Fruit fly (Drosophila melanogaster) whole organism, embryonic: ENCODE results near the gene Dhc36C.
A peak's percentile ranks its signal among the peaks of the same experiment; 100 is the strongest.

ENCODE experiments used
- Blimp-1 ChIP-seq: fragments of 200-800 bp; sonication (Bioruptor generic); optimal IDR thresholded peaks from 3 replicates; lab custom pipeline; 2018; ENCODE audit warnings: missing biosample characterization, missing genetic modification characterization, mild to moderate bottlenecking, moderate library complexity, missing genetic modification reagents
- CG10267 ChIP-seq: fragments of 200-800 bp; sonication (Bioruptor generic); optimal IDR thresholded peaks from 2 replicates; lab custom pipeline; 2018; ENCODE audit warnings: missing biosample characterization, mild to moderate bottlenecking, missing genetic modification characterization, moderate library complexity
- CG11456 ChIP-seq: fragments of 200-800 bp; sonication (Bioruptor generic); IDR thresholded peaks from 3 replicates; pipeline ENCODE4 v1.3.6; 2022; ENCODE audit warnings: missing biosample characterization, missing genetic modification characterization
- CG14710 ChIP-seq: fragments of 200-800 bp; sonication (Bioruptor generic); optimal IDR thresholded peaks from 3 replicates; lab custom pipeline; 2019; ENCODE audit warnings: missing biosample characterization, mild to moderate bottlenecking, missing genetic modification characterization, moderate library complexity
- CG17359 ChIP-seq: fragments of 200-800 bp; sonication (Bioruptor generic); optimal IDR thresholded peaks from 3 replicates; lab custom pipeline; 2018; ENCODE audit warnings: missing biosample characterization, mild to moderate bottlenecking, missing genetic modification characterization, moderate library complexity
- CG17385 ChIP-seq: fragments of 200-800 bp; sonication (Bioruptor generic); optimal IDR thresholded peaks from 3 replicates; lab custom pipeline; 2018; ENCODE audit warnings: missing biosample characterization, mild to moderate bottlenecking, missing genetic modification characterization
- CG17802 ChIP-seq: fragments of 200-800 bp; sonication (Bioruptor generic); optimal IDR thresholded peaks from 2 replicates; lab custom pipeline; 2018; ENCODE audit warnings: missing biosample characterization, mild to moderate bottlenecking, missing genetic modification characterization, moderate library complexity
- CG2199 ChIP-seq: fragments of 200-800 bp; sonication (Bioruptor generic); IDR thresholded peaks from 3 replicates; pipeline ENCODE4 v1.3.6; 2022; ENCODE audit warnings: missing biosample characterization, missing genetic modification characterization
- CG31388 ChIP-seq: fragments of 200-800 bp; sonication (Bioruptor generic); optimal IDR thresholded peaks from 2 replicates; lab custom pipeline; 2016; ENCODE audit warnings: missing biosample characterization, missing genetic modification characterization
- CG3163 ChIP-seq: fragments of 200-800 bp; sonication (Bioruptor generic); optimal IDR thresholded peaks from 3 replicates; lab custom pipeline; 2016; ENCODE audit warnings: missing biosample characterization, missing genetic modification characterization
- CG34224 ChIP-seq: fragments of 200-800 bp; sonication (Bioruptor generic); IDR thresholded peaks from 3 replicates; pipeline ENCODE4 v1.3.6; 2022; ENCODE audit warnings: missing biosample characterization, missing genetic modification characterization; ENCODE audit not compliant: partially characterized antibody
- CG4282 ChIP-seq: fragments of 200-800 bp; sonication (Bioruptor generic); optimal IDR thresholded peaks from 2 replicates; lab custom pipeline; 2016; ENCODE audit warnings: missing biosample characterization, missing genetic modification characterization
- CG6791 ChIP-seq: fragments of 200-800 bp; sonication (Bioruptor generic); IDR thresholded peaks from 3 replicates; pipeline ENCODE4 v1.3.6; 2022; ENCODE audit warnings: missing biosample characterization, missing genetic modification characterization; ENCODE audit not compliant: partially characterized antibody
- CG7987 ChIP-seq: fragments of 200-800 bp; sonication (Bioruptor generic); optimal IDR thresholded peaks from 2 replicates; lab custom pipeline; 2018; ENCODE audit warnings: missing biosample characterization, mild to moderate bottlenecking, missing genetic modification characterization, moderate library complexity
- CG8478 ChIP-seq: fragments of >200 bp; optimal IDR thresholded peaks from 2 replicates; lab custom pipeline; 2018
- CG9727 ChIP-seq: fragments of 200-800 bp; sonication (Bioruptor generic); optimal IDR thresholded peaks from 3 replicates; lab custom pipeline; 2017; ENCODE audit warnings: missing biosample characterization, mild to moderate bottlenecking, missing genetic modification characterization
- CG9797 ChIP-seq: fragments of 200-800 bp; sonication (Bioruptor generic); optimal IDR thresholded peaks from 3 replicates; lab custom pipeline; 2018; ENCODE audit warnings: missing biosample characterization, mild to moderate bottlenecking, missing genetic modification characterization
- CkIIα-i1 ChIP-seq: fragments of 200-800 bp; sonication (Bioruptor generic); IDR thresholded peaks from 2 replicates; pipeline ENCODE4 v1.3.6; 2022; ENCODE audit warnings: missing biosample characterization, missing genetic modification characterization
- D19A ChIP-seq: fragments of 200-800 bp; optimal IDR thresholded peaks from 3 replicates; lab custom pipeline; 2019; ENCODE audit warnings: missing biosample characterization, mild to moderate bottlenecking, missing genetic modification characterization, moderate library complexity
- Dip3 ChIP-seq: fragments of 200-800 bp; sonication (Bioruptor generic); optimal IDR thresholded peaks from 3 replicates; lab custom pipeline; 2016; ENCODE audit warnings: missing biosample characterization, missing genetic modification characterization
- Dll ChIP-seq: fragments of 200-800 bp; sonication (Bioruptor generic); IDR thresholded peaks from 4 replicates; pipeline ENCODE4 v1.3.6; 2022; ENCODE audit warnings: missing biosample characterization, missing genetic modification characterization; ENCODE audit not compliant: partially characterized antibody
- Dref ChIP-seq: fragments of 200-800 bp; sonication (Bioruptor generic); IDR thresholded peaks from 2 replicates; pipeline ENCODE4 v1.3.6; 2022; ENCODE audit warnings: missing biosample characterization, missing genetic modification characterization
- E2f2 ChIP-seq: fragments of 200-800 bp; sonication (Bioruptor generic); IDR thresholded peaks from 2 replicates; pipeline ENCODE4 v1.3.6; 2022; ENCODE audit warnings: missing biosample characterization, missing genetic modification characterization
- HmgZ ChIP-seq: fragments of 200-800 bp; sonication (Bioruptor generic); optimal IDR thresholded peaks from 2 replicates; lab custom pipeline; 2018; ENCODE audit warnings: missing biosample characterization, mild to moderate bottlenecking, missing genetic modification characterization
- Lim3 ChIP-seq: fragments of 200-800 bp; sonication (Bioruptor generic); IDR thresholded peaks from 2 replicates; pipeline ENCODE4 v1.3.6; 2022; ENCODE audit warnings: missing biosample characterization, missing genetic modification characterization
- NK7.1 ChIP-seq: fragments of 200-800 bp; sonication (Bioruptor generic); optimal IDR thresholded peaks from 3 replicates; lab custom pipeline; 2016; ENCODE audit warnings: missing biosample characterization, missing genetic modification characterization
- NfI ChIP-seq: fragments of 200-800 bp; sonication (Bioruptor generic); optimal IDR thresholded peaks from 3 replicates; lab custom pipeline; 2018; ENCODE audit warnings: missing biosample characterization, mild to moderate bottlenecking, missing genetic modification characterization, moderate library complexity
- Optix ChIP-seq: fragments of 200-800 bp; sonication (Bioruptor generic); IDR thresholded peaks from 3 replicates; pipeline ENCODE4 v1.3.6; 2022; ENCODE audit warnings: missing biosample characterization, missing genetic modification characterization
- Poxn ChIP-seq: fragments of 200-800 bp; sonication (Bioruptor generic); IDR thresholded peaks from 2 replicates; pipeline ENCODE4 v1.3.6; 2022; ENCODE audit warnings: missing biosample characterization, missing genetic modification characterization
- Rfx ChIP-seq: fragments of 200-800 bp; sonication (Bioruptor generic); IDR thresholded peaks from 2 replicates; pipeline ENCODE4 v1.3.6; 2022; ENCODE audit warnings: missing biosample characterization, missing genetic modification characterization
- Rx ChIP-seq: fragments of 200-800 bp; sonication (Bioruptor generic); IDR thresholded peaks from 2 replicates; pipeline ENCODE4 v1.3.6; 2022; ENCODE audit warnings: missing biosample characterization, missing genetic modification characterization
- ac ChIP-seq: fragments of 200-800 bp; sonication (Bioruptor generic); optimal IDR thresholded peaks from 3 replicates; lab custom pipeline; 2017; ENCODE audit warnings: missing biosample characterization, mild to moderate bottlenecking, missing genetic modification characterization
- ato ChIP-seq: fragments of 200-800 bp; sonication (Bioruptor generic); IDR thresholded peaks from 2 replicates; pipeline ENCODE4 v1.3.6; 2022; ENCODE audit warnings: missing biosample characterization, missing genetic modification characterization; ENCODE audit not compliant: partially characterized antibody
- cg ChIP-seq: fragments of 200-800 bp; sonication (Bioruptor generic); optimal IDR thresholded peaks from 3 replicates; lab custom pipeline; 2019; ENCODE audit warnings: missing biosample characterization, mild to moderate bottlenecking, missing genetic modification characterization, moderate library complexity
- chm ChIP-seq: fragments of 200-800 bp; sonication (Bioruptor generic); IDR thresholded peaks from 2 replicates; pipeline ENCODE4 v1.3.6; 2022; ENCODE audit warnings: missing biosample characterization, missing genetic modification characterization
- exex ChIP-seq: fragments of 200-800 bp; sonication (Bioruptor generic); optimal IDR thresholded peaks from 4 replicates; lab custom pipeline; 2018; ENCODE audit warnings: missing biosample characterization, mild to moderate bottlenecking, missing genetic modification characterization, moderate library complexity
- fd96Cb ChIP-seq: fragments of 200-800 bp; sonication (Bioruptor generic); optimal IDR thresholded peaks from 2 replicates; lab custom pipeline; 2018; ENCODE audit warnings: missing biosample characterization, mild to moderate bottlenecking, missing genetic modification characterization, moderate library complexity
- gsb-n ChIP-seq: fragments of 200-800 bp; sonication (Bioruptor generic); optimal IDR thresholded peaks from 3 replicates; lab custom pipeline; 2018; ENCODE audit warnings: missing biosample characterization, mild to moderate bottlenecking, missing genetic modification characterization
- h ChIP-seq: fragments of >200 bp; optimal IDR thresholded peaks from 2 replicates; lab custom pipeline; 2017
- hbn ChIP-seq: fragments of 200-800 bp; sonication (Bioruptor generic); IDR thresholded peaks from 2 replicates; pipeline ENCODE4 v1.3.6; 2022; ENCODE audit warnings: missing biosample characterization, missing genetic modification characterization; ENCODE audit not compliant: partially characterized antibody
- knrl ChIP-seq: fragments of 200-800 bp; sonication (Bioruptor generic); IDR thresholded peaks from 3 replicates; pipeline ENCODE4 v1.3.6; 2022; ENCODE audit warnings: missing biosample characterization, missing genetic modification characterization; ENCODE audit not compliant: partially characterized antibody
- slbo ChIP-seq: fragments of 200-800 bp; sonication (Bioruptor generic); IDR thresholded peaks from 2 replicates; pipeline ENCODE4 v1.3.6; 2022; ENCODE audit warnings: missing biosample characterization, missing genetic modification characterization
- sob ChIP-seq: fragments of 200-800 bp; sonication (Bioruptor generic); IDR thresholded peaks from 2 replicates; pipeline ENCODE4 v1.3.6; 2022; ENCODE audit warnings: missing biosample characterization, missing genetic modification characterization
- stwl ChIP-seq: fragments of 200-800 bp; sonication (Bioruptor generic); optimal IDR thresholded peaks from 3 replicates; lab custom pipeline; 2018; ENCODE audit warnings: missing biosample characterization, mild to moderate bottlenecking, missing genetic modification characterization, moderate library complexity
- toy ChIP-seq: fragments of 200-800 bp; sonication (Bioruptor generic); IDR thresholded peaks from 2 replicates; pipeline ENCODE4 v1.3.6; 2022; ENCODE audit warnings: missing biosample characterization, missing genetic modification characterization
- trem ChIP-seq: fragments of 200-800 bp; optimal IDR thresholded peaks from 3 replicates; lab custom pipeline; 2019; ENCODE audit warnings: missing biosample characterization, mild to moderate bottlenecking, missing genetic modification characterization, moderate library complexity
- twi ChIP-seq: fragments of 200-800 bp; optimal IDR thresholded peaks from 2 replicates; lab custom pipeline; 2019; ENCODE audit warnings: missing biosample characterization, mild to moderate bottlenecking, missing genetic modification characterization, moderate library complexity
- usp ChIP-seq: fragments of >200 bp; optimal IDR thresholded peaks from 2 replicates; lab custom pipeline; 2017; ENCODE audit warnings: missing biosample characterization, missing genetic modification characterization
- vnd ChIP-seq: fragments of 200-800 bp; sonication (Bioruptor generic); IDR thresholded peaks from 3 replicates; pipeline ENCODE4 v1.3.6; 2022; ENCODE audit warnings: missing biosample characterization, missing genetic modification characterization; ENCODE audit not compliant: partially characterized antibody
- zen2 ChIP-seq: fragments of 200-800 bp; sonication (Bioruptor generic); IDR thresholded peaks from 3 replicates; pipeline ENCODE4 v1.3.6; 2022; ENCODE audit warnings: missing biosample characterization, missing genetic modification characterization; ENCODE audit not compliant: partially characterized antibody
- zfh1 ChIP-seq: fragments of 200-800 bp; sonication (Bioruptor generic); IDR thresholded peaks from 3 replicates; pipeline ENCODE4 v1.3.6; 2022; ENCODE audit warnings: missing biosample characterization, missing genetic modification characterization

The Dhc36C gene

DNA sequence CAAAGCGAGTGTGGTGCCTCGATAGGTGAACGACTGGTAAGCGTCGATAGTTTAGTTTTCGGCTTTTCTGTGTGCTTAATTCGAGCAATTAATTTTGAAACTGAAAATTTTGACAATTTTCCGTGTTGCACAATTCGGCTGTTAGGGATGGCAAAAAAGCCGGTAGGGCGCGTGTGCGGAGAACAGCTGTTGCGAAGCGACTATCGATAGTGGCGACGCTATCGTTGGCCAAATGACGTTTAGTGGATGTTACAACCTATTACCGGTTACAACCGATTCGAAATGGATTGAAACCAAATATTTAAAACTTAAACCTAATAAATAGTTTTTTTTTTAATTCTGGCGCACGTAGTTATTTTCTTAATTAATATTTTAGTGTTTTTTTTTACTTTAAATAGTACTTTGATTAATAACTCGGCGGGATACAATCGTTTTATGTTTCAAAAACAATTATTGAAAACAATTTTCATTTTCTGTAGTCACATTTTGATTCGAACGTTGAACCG lies at the start of gene Dhc36C, which contains the start of gene mEFTs:
Gene Dhc36C (plus strand): TSS at position 456 of the 506 bp plus-strand sequence.
Gene mEFTs (minus strand): TSS at position 161 of the 506 bp plus-strand sequence.
- no peak for TF ChIP-seq ac (GFP tag; lab: Kevin White, UChicago)
- TF ChIP-seq toy (GFP tag; lab: Robert Waterston, UW) = no peak
- peak; percentile 36 for TF ChIP-seq CG9797 (GFP tag; lab: Kevin White, UChicago)
- TF ChIP-seq zen2 (GFP tag; lab: Robert Waterston, UW) = peak; percentile 82; the same call in 2 of the 3 replicates
- TF ChIP-seq CG8478 (lab: Kevin White, UChicago) = no peak
- TF ChIP-seq Poxn (GFP tag; lab: Robert Waterston, UW) = no peak
- peak; percentile 86 for TF ChIP-seq E2f2 (GFP tag; lab: Robert Waterston, UW)
- TF ChIP-seq HmgZ (tag; lab: Kevin White, UChicago) = peak; percentile 37
- no peak for TF ChIP-seq twi (tag; lab: Kevin White, UChicago)
- TF ChIP-seq Dref (GFP tag; lab: Robert Waterston, UW) = peak; percentile 83
- peak; percentile 27; the same call in 1 of the 2 replicates for TF ChIP-seq sob (GFP tag; lab: Robert Waterston, UW)
- TF ChIP-seq ato (GFP tag; lab: Robert Waterston, UW) = peak; percentile 65
- peak; percentile 62; the same call in 2 of the 3 replicates for TF ChIP-seq vnd (GFP tag; lab: Robert Waterston, UW)
- peak; percentile 90 for TF ChIP-seq CG6791 (GFP tag; lab: Robert Waterston, UW)
- TF ChIP-seq Rx (GFP tag; lab: Robert Waterston, UW) = no peak
- TF ChIP-seq CG17359 (tag; lab: Kevin White, UChicago) = no peak
- TF ChIP-seq D19A = no peak
- no peak for TF ChIP-seq Optix (GFP tag; lab: Robert Waterston, UW)
- peak; percentile 51 for TF ChIP-seq trem (tag; lab: Kevin White, UChicago)
- TF ChIP-seq CkIIα-i1 (GFP tag; lab: Robert Waterston, UW) = no peak
- no peak for TF ChIP-seq NK7.1
- no peak for TF ChIP-seq h (lab: Kevin White, UChicago)
- peak; percentile 87 for TF ChIP-seq CG10267
- no peak for TF ChIP-seq usp (GFP tag; lab: Kevin White, UChicago)
- TF ChIP-seq CG4282 (GFP tag; lab: Kevin White, UChicago) = no peak
- TF ChIP-seq CG3163 (GFP tag; lab: Kevin White, UChicago) = no peak
- TF ChIP-seq fd96Cb (tag; lab: Kevin White, UChicago) = no peak
- TF ChIP-seq stwl (tag; lab: Kevin White, UChicago) = peak; percentile 70
- TF ChIP-seq chm (GFP tag; lab: Robert Waterston, UW) = no peak
- no peak for TF ChIP-seq CG31388 (GFP tag; lab: Kevin White, UChicago)
- TF ChIP-seq CG14710 (tag; lab: Kevin White, UChicago) = peak; percentile 46
- TF ChIP-seq zfh1 (GFP tag; lab: Robert Waterston, UW) = no peak
- no peak for TF ChIP-seq NfI (GFP tag; lab: Kevin White, UChicago)
- no peak for TF ChIP-seq Lim3 (GFP tag; lab: Robert Waterston, UW)
- no peak for TF ChIP-seq gsb-n (tag; lab: Kevin White, UChicago)
- no peak for TF ChIP-seq CG7987 (GFP tag; lab: Kevin White, UChicago)
- TF ChIP-seq CG17802 (tag; lab: Kevin White, UChicago) = no peak
- no peak for TF ChIP-seq exex
- no peak for TF ChIP-seq Blimp-1 (GFP tag; lab: Kevin White, UChicago)
- TF ChIP-seq Dip3 (GFP tag; lab: Kevin White, UChicago) = no peak
- TF ChIP-seq CG17385 (GFP tag; lab: Kevin White, UChicago) = no peak
- TF ChIP-seq slbo (GFP tag; lab: Robert Waterston, UW) = peak; percentile 39
- TF ChIP-seq CG34224 (GFP tag; lab: Robert Waterston, UW) = peak; percentile 84
- no peak for TF ChIP-seq cg (GFP tag; lab: Kevin White, UChicago)
- TF ChIP-seq hbn (GFP tag; lab: Robert Waterston, UW) = peak; percentile 60
- peak; percentile 51 for TF ChIP-seq Rfx (GFP tag; lab: Robert Waterston, UW)
- TF ChIP-seq CG9727 (GFP tag; lab: Kevin White, UChicago) = no peak
- peak; percentile 87 for TF ChIP-seq Dll (GFP tag; lab: Robert Waterston, UW)
- peak; percentile 87 for TF ChIP-seq knrl (GFP tag; lab: Robert Waterston, UW)
- TF ChIP-seq CG2199 (GFP tag; lab: Robert Waterston, UW) = no peak
- no peak; the same call in 2 of the 3 replicates for TF ChIP-seq CG11456 (GFP tag; lab: Robert Waterston, UW)
